Worm (Caenorhabditis elegans) whole organism, L2 larva: ENCODE data around the gene col-85.
A peak's percentile ranks its signal among the peaks of the same experiment; 100 is the strongest.

Experiments
- C34F6.9 ChIP-seq: fragments of 150-350 bp; optimal IDR thresholded peaks from 2 replicates; lab custom pipeline; 2014; ENCODE audit warnings: missing biosample characterization, missing genetic modification characterization
- F13H6.1 ChIP-seq: sonication (generic microtip); optimal IDR thresholded peaks from 2 replicates; lab custom pipeline; 2016; ENCODE audit warnings: missing genetic modification characterization, missing compliant biosample characterization
- R02D3.7 ChIP-seq: fragments of 150-350 bp; optimal IDR thresholded peaks from 2 replicates; lab custom pipeline; 2014; ENCODE audit warnings: missing biosample characterization, missing genetic modification characterization
- Y55F3AM.14 ChIP-seq: fragments of 200-800 bp; sonication (Bioruptor generic); optimal IDR thresholded peaks from 2 replicates; lab custom pipeline; 2018; ENCODE audit warnings: mild to moderate bottlenecking, missing genetic modification characterization, missing compliant biosample characterization
- ZK546.5 ChIP-seq: sonication (generic microtip); optimal IDR thresholded peaks from 2 replicates; lab custom pipeline; 2017; ENCODE audit warnings: missing biosample characterization, missing genetic modification characterization
- alr-1 ChIP-seq: fragments of 150-350 bp; optimal IDR thresholded peaks from 2 replicates; lab custom pipeline; 2014; ENCODE audit warnings: missing biosample characterization, missing genetic modification characterization
- aly-2 ChIP-seq: fragments of 150-350 bp; optimal IDR thresholded peaks from 2 replicates; lab custom pipeline; 2014; ENCODE audit warnings: missing biosample characterization, missing genetic modification characterization
- ama-1 ChIP-seq: fragments of 150-350 bp; optimal IDR thresholded peaks from 2 replicates; lab custom pipeline; 2018; ENCODE audit warnings: inconsistent platforms
- blmp-1 ChIP-seq: sonication (generic microtip); optimal IDR thresholded peaks from 2 replicates; lab custom pipeline; 2017; ENCODE audit warnings: missing genetic modification characterization, mild to moderate bottlenecking, missing compliant biosample characterization, antibody characterized with exemption, moderate library complexity; ENCODE audit not compliant: insufficient read depth
- ceh-16 ChIP-seq: fragments of 150-350 bp; optimal IDR thresholded peaks from 2 replicates; lab custom pipeline; 2014; ENCODE audit warnings: missing biosample characterization, missing genetic modification characterization
- ceh-82 ChIP-seq: fragments of 150-350 bp; optimal IDR thresholded peaks from 2 replicates; lab custom pipeline; 2014; ENCODE audit warnings: missing biosample characterization, missing genetic modification characterization
- crh-2 ChIP-seq: sonication (generic microtip); optimal IDR thresholded peaks from 2 replicates; lab custom pipeline; 2017; ENCODE audit warnings: missing biosample characterization, missing genetic modification characterization
- dmd-4 ChIP-seq: sonication (generic microtip); optimal IDR thresholded peaks from 2 replicates; lab custom pipeline; 2017; ENCODE audit warnings: missing biosample characterization, missing genetic modification characterization
- egl-27 ChIP-seq: sonication (generic microtip); optimal IDR thresholded peaks from 3 replicates; lab custom pipeline; 2017; ENCODE audit warnings: missing biosample characterization, missing genetic modification reagents, missing genetic modification characterization
- elt-1 ChIP-seq: fragments of 150-350 bp; optimal IDR thresholded peaks from 2 replicates; lab custom pipeline; 2014; ENCODE audit warnings: missing biosample characterization, missing genetic modification characterization
- elt-3 ChIP-seq: sonication (generic microtip); optimal IDR thresholded peaks from 2 replicates; lab custom pipeline; 2017; ENCODE audit warnings: missing biosample characterization, missing genetic modification characterization
- fos-1 ChIP-seq: fragments of 150-350 bp; optimal IDR thresholded peaks from 2 replicates; lab custom pipeline; 2014; ENCODE audit warnings: missing biosample characterization, missing genetic modification characterization
- gmeb-1 ChIP-seq: fragments of 150-350 bp; optimal IDR thresholded peaks from 2 replicates; lab custom pipeline; 2014; ENCODE audit warnings: missing biosample characterization, missing genetic modification characterization
- lin-11 ChIP-seq: fragments of 150-350 bp; sonication (generic microtip); optimal IDR thresholded peaks from 2 replicates; lab custom pipeline; 2014; ENCODE audit warnings: missing biosample characterization, missing genetic modification characterization, inconsistent platforms, mixed read lengths
- lin-13 ChIP-seq: fragments of 150-350 bp; optimal IDR thresholded peaks from 2 replicates; lab custom pipeline; 2014; ENCODE audit warnings: missing biosample characterization, missing genetic modification reagents, missing genetic modification characterization
- lin-39 ChIP-seq: fragments of 150-350 bp; optimal IDR thresholded peaks from 2 replicates; lab custom pipeline; 2014; ENCODE audit warnings: missing biosample characterization, missing genetic modification reagents, missing genetic modification characterization
- lsy-2 ChIP-seq, 2 experiments: fragments of 150-350 bp in 1 of 2; sonication (generic microtip) in 1 of 2; optimal IDR thresholded peaks; 2 replicates each; lab custom pipeline; 2014 to 2017; ENCODE audit warnings: missing biosample characterization in 2 of 2, missing genetic modification characterization in 2 of 2
- mab-5 ChIP-seq: fragments of 150-350 bp; optimal IDR thresholded peaks from 2 replicates; lab custom pipeline; 2014; ENCODE audit warnings: missing biosample characterization, missing genetic modification characterization
- mbf-1 ChIP-seq: sonication (generic microtip); optimal IDR thresholded peaks from 2 replicates; lab custom pipeline; 2017; ENCODE audit warnings: missing biosample characterization, missing genetic modification characterization
- mdl-1 ChIP-seq, 2 experiments: fragments of 150-350 bp in 1 of 2; sonication (generic microtip) in 1 of 2; optimal IDR thresholded peaks; 2 replicates each; lab custom pipeline; 2017; ENCODE audit warnings: missing biosample characterization in 2 of 2, missing genetic modification characterization in 2 of 2
- nhr-10 ChIP-seq: sonication (generic microtip); optimal IDR thresholded peaks from 2 replicates; lab custom pipeline; 2017; ENCODE audit warnings: missing biosample characterization, missing genetic modification characterization
- nhr-11 ChIP-seq: fragments of 150-350 bp; optimal IDR thresholded peaks from 2 replicates; lab custom pipeline; 2014; ENCODE audit warnings: missing biosample characterization, missing genetic modification characterization
- nhr-12 ChIP-seq: fragments of 150-350 bp; optimal IDR thresholded peaks from 2 replicates; lab custom pipeline; 2014; ENCODE audit warnings: missing biosample characterization, missing genetic modification characterization
- nhr-129 ChIP-seq: fragments of 150-350 bp; optimal IDR thresholded peaks from 2 replicates; lab custom pipeline; 2014; ENCODE audit warnings: missing biosample characterization, missing genetic modification characterization
- nhr-21 ChIP-seq: fragments of 150-350 bp; optimal IDR thresholded peaks from 2 replicates; lab custom pipeline; 2014; ENCODE audit warnings: missing biosample characterization, missing genetic modification characterization
- nhr-23 ChIP-seq: fragments of 150-350 bp; optimal IDR thresholded peaks from 2 replicates; lab custom pipeline; 2014; ENCODE audit warnings: missing biosample characterization, missing genetic modification reagents, missing genetic modification characterization
- nhr-237 ChIP-seq: fragments of 150-350 bp; optimal IDR thresholded peaks from 2 replicates; lab custom pipeline; 2014; ENCODE audit warnings: missing biosample characterization, missing genetic modification characterization
- nhr-25 ChIP-seq: fragments of 150-350 bp; sonication (generic microtip); optimal IDR thresholded peaks from 3 replicates; lab custom pipeline; 2014; ENCODE audit warnings: missing biosample characterization, missing genetic modification characterization
- nhr-6 ChIP-seq: fragments of 150-350 bp; optimal IDR thresholded peaks from 2 replicates; lab custom pipeline; 2014; ENCODE audit warnings: missing biosample characterization, missing genetic modification characterization
- nhr-77 ChIP-seq: fragments of 150-350 bp; optimal IDR thresholded peaks from 2 replicates; lab custom pipeline; 2014; ENCODE audit warnings: missing biosample characterization, missing genetic modification characterization
- peb-1 ChIP-seq: fragments of 150-350 bp; optimal IDR thresholded peaks from 2 replicates; lab custom pipeline; 2014; ENCODE audit warnings: missing biosample characterization, missing genetic modification characterization
- sem-4 ChIP-seq: fragments of 150-350 bp; optimal IDR thresholded peaks from 2 replicates; lab custom pipeline; 2014; ENCODE audit warnings: missing biosample characterization, missing genetic modification reagents, missing genetic modification characterization
- skn-1 ChIP-seq: sonication (generic microtip); optimal IDR thresholded peaks from 2 replicates; lab custom pipeline; 2017; ENCODE audit warnings: missing biosample characterization, missing genetic modification characterization
- sma-3 ChIP-seq: sonication (generic microtip); optimal IDR thresholded peaks from 2 replicates; lab custom pipeline; 2016; ENCODE audit warnings: missing genetic modification reagents, missing genetic modification characterization, missing compliant biosample characterization
- sma-9 ChIP-seq, 2 experiments: fragments of 150-350 bp in 1 of 2; sonication (generic microtip) in 1 of 2; optimal IDR thresholded peaks; 2 replicates each; lab custom pipeline; 2014 to 2016; ENCODE audit warnings: missing genetic modification characterization in 2 of 2, mild to moderate bottlenecking in 1 of 2, missing biosample characterization in 1 of 2, missing compliant biosample characterization in 1 of 2, missing genetic modification reagents in 1 of 2, moderate library complexity in 1 of 2
- snpc-4 ChIP-seq: fragments of 150-350 bp; optimal IDR thresholded peaks from 2 replicates; lab custom pipeline; 2014; ENCODE audit warnings: missing biosample characterization, missing genetic modification characterization
- unc-39 ChIP-seq: fragments of 150-350 bp; optimal IDR thresholded peaks from 2 replicates; lab custom pipeline; 2014; ENCODE audit warnings: missing biosample characterization, missing genetic modification characterization
- unc-55 ChIP-seq: fragments of 150-350 bp; sonication (generic microtip); optimal IDR thresholded peaks from 3 replicates; lab custom pipeline; 2014; ENCODE audit warnings: missing biosample characterization, missing genetic modification reagents, missing genetic modification characterization
- unc-62 ChIP-seq: fragments of 150-350 bp; optimal IDR thresholded peaks from 2 replicates; lab custom pipeline; 2014; ENCODE audit warnings: missing biosample characterization, missing genetic modification reagents, missing genetic modification characterization
- zag-1 ChIP-seq: fragments of 150-350 bp; optimal IDR thresholded peaks from 2 replicates; lab custom pipeline; 2014; ENCODE audit warnings: missing biosample characterization, missing genetic modification characterization
- ztf-1 ChIP-seq: fragments of 200-800 bp; sonication (Bioruptor generic); conservative IDR thresholded peaks from 2 replicates; pipeline ENCODE4 v1.3.6; 2022; ENCODE audit warnings: missing genetic modification characterization, missing compliant biosample characterization
- ztf-11 ChIP-seq: sonication (generic microtip); optimal IDR thresholded peaks from 2 replicates; lab custom pipeline; 2017; ENCODE audit warnings: missing biosample characterization, missing genetic modification characterization
- ztf-4 ChIP-seq: fragments of 150-350 bp; optimal IDR thresholded peaks from 2 replicates; lab custom pipeline; 2014; ENCODE audit warnings: missing biosample characterization, missing genetic modification characterization

Gene col-85

DNA sequence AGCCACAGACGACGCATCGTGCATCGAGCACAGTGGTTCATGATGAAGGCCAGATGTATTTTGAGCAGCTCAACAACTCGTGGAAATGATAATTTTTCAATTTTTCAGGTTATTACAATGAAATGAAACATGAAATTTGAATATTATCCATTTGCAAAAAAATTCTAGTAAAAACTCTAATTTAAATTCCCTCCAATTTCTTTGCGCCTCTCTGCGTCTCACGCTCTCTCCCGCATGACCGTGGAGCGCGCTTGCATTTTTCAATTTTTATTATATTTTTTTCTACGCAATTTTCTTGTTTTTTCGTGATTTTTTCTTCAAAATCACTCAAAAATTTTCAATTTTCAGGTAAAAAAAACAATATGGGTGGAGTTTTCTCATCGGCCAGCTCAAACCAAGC, 35.5 kb downstream of the col-85 start, which contains the start of gene tag-281:
TSS of gene tag-281 (plus strand) at position 340 of the 400 bp plus-strand sequence.
- TF ChIP-seq sma-3, result peak; percentile 82
- TF ChIP-seq egl-27, result peak; percentile 71
- TF ChIP-seq fos-1 (tag; lab: Kevin White, UChicago), result no peak
- TF ChIP-seq skn-1 (tag; lab: Kevin White, UChicago), result no peak
- peak; percentile 86 to 92 for TF ChIP-seq lsy-2 (tag; optimal IDR thresholded peaks at IDR 0.05; lab: Kevin White, UChicago)
- TF ChIP-seq ztf-11 (tag; lab: Kevin White, UChicago), result no peak
- TF ChIP-seq alr-1 (tag; lab: Kevin White, UChicago), result no peak
- peak; percentile 13 for TF ChIP-seq nhr-6 (tag; lab: Kevin White, UChicago)
- no peak for TF ChIP-seq aly-2 (tag; lab: Kevin White, UChicago)
- peak; percentile 40 for TF ChIP-seq nhr-129 (tag; lab: Kevin White, UChicago)
- no peak for TF ChIP-seq ama-1 (lab: Kevin White, UChicago)
- TF ChIP-seq ztf-1 (GFP tag; lab: Robert Waterston, UW), result no peak
- peak; percentile 66 for TF ChIP-seq lin-11 (tag; lab: Kevin White, UChicago)
- TF ChIP-seq nhr-237 (tag; lab: Kevin White, UChicago), result peak; percentile 49
- peak in 1 of 2 experiments; percentile 14 for TF ChIP-seq mdl-1 (tag; optimal IDR thresholded peaks at IDR 0.05; lab: Kevin White, UChicago)
- no peak for TF ChIP-seq lin-39 (tag; lab: Kevin White, UChicago)
- peak; percentile 86 for TF ChIP-seq sma-9 (GFP tag; optimal IDR thresholded peaks at IDR 0.05; lab: Kevin White, UChicago)
- TF ChIP-seq sma-9 (tag; optimal IDR thresholded peaks at IDR 0.05; lab: Kevin White, UChicago), result no peak
- TF ChIP-seq snpc-4 (tag; lab: Kevin White, UChicago), result peak; percentile 85
- TF ChIP-seq ceh-82, result no peak
- no peak for TF ChIP-seq nhr-12 (tag; lab: Kevin White, UChicago)
- no peak for TF ChIP-seq blmp-1
- TF ChIP-seq R02D3.7 (tag; lab: Kevin White, UChicago), result peak; percentile 49
- TF ChIP-seq nhr-25 (tag; lab: Kevin White, UChicago), result peak; percentile 81
- no peak for TF ChIP-seq elt-3
- peak; percentile 74 for TF ChIP-seq F13H6.1
- no peak for TF ChIP-seq elt-1
- TF ChIP-seq unc-55 (GFP tag; lab: Kevin White, UChicago), result peak; percentile 93
- TF ChIP-seq mab-5 (tag; lab: Kevin White, UChicago), result peak; percentile 68
- peak; percentile 41 for TF ChIP-seq nhr-10 (tag; lab: Kevin White, UChicago)
- peak; percentile 36 for TF ChIP-seq ztf-4
- peak; percentile 47 for TF ChIP-seq ZK546.5 (tag; lab: Kevin White, UChicago)
- peak; percentile 58 for TF ChIP-seq sem-4
- TF ChIP-seq unc-62 (GFP tag; lab: Kevin White, UChicago), result no peak
- TF ChIP-seq unc-39 (tag; lab: Kevin White, UChicago), result no peak
- no peak for TF ChIP-seq mbf-1 (tag; lab: Kevin White, UChicago)
- TF ChIP-seq gmeb-1 (tag; lab: Kevin White, UChicago), result peak; percentile 99
- no peak for TF ChIP-seq nhr-11 (tag; lab: Kevin White, UChicago)
- TF ChIP-seq ceh-16 (tag; lab: Kevin White, UChicago), result no peak
- TF ChIP-seq crh-2, result peak; percentile 82
- TF ChIP-seq lin-13 (GFP tag; lab: Kevin White, UChicago), result peak; percentile 85
- TF ChIP-seq nhr-21 (tag; lab: Kevin White, UChicago), result peak; percentile 72
- no peak for TF ChIP-seq Y55F3AM.14 (GFP tag; lab: Kevin White, UChicago)
- peak; percentile 85 for TF ChIP-seq C34F6.9 (tag; lab: Kevin White, UChicago)
- TF ChIP-seq zag-1 (tag; lab: Kevin White, UChicago), result peak; percentile 7
- no peak for TF ChIP-seq nhr-77 (tag; lab: Kevin White, UChicago)
- TF ChIP-seq nhr-23, result no peak
- TF ChIP-seq peb-1 (tag; lab: Kevin White, UChicago), result no peak
- no peak for TF ChIP-seq dmd-4 (tag; lab: Kevin White, UChicago)
